Worm (Caenorhabditis elegans) whole organism, L4 larva: ENCODE results near the gene wrt-4.

Source experiments
- F49E8.2 ChIP-seq: sonication (generic microtip); optimal IDR thresholded peaks from 2 replicates; lab custom pipeline; 2016; ENCODE audit warnings: missing compliant biosample characterization, mild to moderate bottlenecking, missing genetic modification characterization, borderline replicate concordance
- ceh-82 ChIP-seq: sonication (generic microtip); optimal IDR thresholded peaks from 2 replicates; lab custom pipeline; 2017; ENCODE audit warnings: missing biosample characterization, missing genetic modification characterization
- hif-1 ChIP-seq, 2 experiments: sonication (generic microtip); optimal IDR thresholded peaks; 2 replicates each; lab custom pipeline; 2016 to 2017; ENCODE audit warnings: missing compliant biosample characterization in 2 of 2, missing genetic modification characterization in 2 of 2, missing genetic modification reagents in 2 of 2, missing genotype in 2 of 2, mild to moderate bottlenecking in 1 of 2
- lin-39 ChIP-seq: fragments of 150-350 bp; optimal IDR thresholded peaks from 2 replicates; lab custom pipeline; 2014; ENCODE audit warnings: missing biosample characterization, missing genetic modification reagents, missing genetic modification characterization
- lsy-2 ChIP-seq, 2 experiments: fragments of 150-350 bp in 1 of 2; sonication (generic microtip) in 1 of 2; optimal IDR thresholded peaks; 2 replicates each; lab custom pipeline; 2014 to 2017; ENCODE audit warnings: missing biosample characterization in 2 of 2, missing genetic modification characterization in 2 of 2
- mep-1 ChIP-seq: fragments of 150-350 bp; sonication (generic microtip); optimal IDR thresholded peaks from 3 replicates; lab custom pipeline; 2014; ENCODE audit warnings: missing biosample characterization, missing genetic modification characterization
- mxl-2 ChIP-seq: fragments of 200-800 bp; sonication (Bioruptor generic); conservative IDR thresholded peaks from 2 replicates; pipeline ENCODE4 v1.3.6; 2022; ENCODE audit warnings: missing genetic modification reagents, missing genetic modification characterization, missing compliant biosample characterization
- nhr-237 ChIP-seq: sonication (generic microtip); optimal IDR thresholded peaks from 2 replicates; lab custom pipeline; 2017; ENCODE audit warnings: missing biosample characterization, missing genetic modification characterization
- pha-4 ChIP-seq, 2 experiments: fragments of 150-350 bp in 1 of 2; fragments of 200-800 bp in 1 of 2; sonication (Bioruptor generic) in 1 of 2; IDR thresholded peaks in 1 of 2; optimal IDR thresholded peaks in 1 of 2; 2 replicates each; pipeline versions ENCODE4 v1.3.6 to Lab custom; 2014 to 2022; ENCODE audit warnings: missing genetic modification characterization in 2 of 2, missing genetic modification reagents in 2 of 2, missing biosample characterization in 1 of 2, missing compliant biosample characterization in 1 of 2
- snpc-4 ChIP-seq: fragments of 150-350 bp; optimal IDR thresholded peaks from 2 replicates; lab custom pipeline; 2014; ENCODE audit warnings: missing biosample characterization, missing genetic modification characterization
- unc-62 ChIP-seq, 3 experiments: fragments of 150-350 bp in 1 of 3; sonication (generic microtip); optimal IDR thresholded peaks in 2 of 3; peaks in 1 of 3; 1 replicate in 1 of 3; 2 replicates in 2 of 3; lab custom pipeline; 2014 to 2017; ENCODE audit warnings: missing biosample characterization in 3 of 3, missing genetic modification characterization in 3 of 3, missing genetic modification reagents in 3 of 3, missing genotype in 1 of 3

ce11 chrX:15731668-15732067 is 25.4 kb downstream of the wrt-4 start, which contains the start of gene lin-15A:
- no peak for TF ChIP-seq lsy-2 (tag; optimal IDR thresholded peaks at IDR 0.05; lab: Kevin White, UChicago)
- no peak for TF ChIP-seq mep-1 (tag; lab: Kevin White, UChicago)
- no peak for TF ChIP-seq snpc-4
- no peak for TF ChIP-seq pha-4 (GFP tag; IDR thresholded peaks at IDR 0.05; lab: Robert Waterston, UW)
- no peak for TF ChIP-seq pha-4 (tag; optimal IDR thresholded peaks at IDR 0.05; lab: Kevin White, UChicago)
- TF ChIP-seq F49E8.2 (tag; lab: Kevin White, UChicago) = no peak
- TF ChIP-seq hif-1 (tag; optimal IDR thresholded peaks at IDR 0.05; lab: Kevin White, UChicago) = no peak
- no peak for TF ChIP-seq lin-39
- no peak for TF ChIP-seq unc-62 (GFP tag; optimal IDR thresholded peaks at IDR 0.05 in 1 of 2; lab: Kevin White, UChicago)
- no peak for TF ChIP-seq unc-62 (tag; optimal IDR thresholded peaks at IDR 0.05; lab: Kevin White, UChicago)
- no peak for TF ChIP-seq mxl-2 (GFP tag; lab: Robert Waterston, UW)
- TF ChIP-seq ceh-82 = no peak
- TF ChIP-seq nhr-237 (tag; lab: Kevin White, UChicago) = no peak
